Worm (Caenorhabditis elegans): ENCODE measurements around the gene sna-2.

ce11 chrIV:9728376-9728775, 49.1 kb downstream of the sna-2 start, which contains the start of gene nhr-100:
- TF ChIP-seq W03F9.2 (tag; optimal IDR thresholded peaks at IDR 0.05) (no peak), him-1 (tag; optimal IDR thresholded peaks at IDR 0.05) (no peak), dao-5 (tag; optimal IDR thresholded peaks at IDR 0.05) (no peak)
